Worm (Caenorhabditis elegans) whole organism, mixed stage, embryonic: ENCODE data around the gene ari-1.4.

Experiments used
- elt-3 ChIP-seq: fragments of 150-350 bp; optimal IDR thresholded peaks from 2 replicates; lab custom pipeline; 2014; ENCODE audit warnings: missing biosample characterization, missing genetic modification characterization
- lin-32 ChIP-seq: fragments of 200-800 bp; sonication (Bioruptor generic); optimal IDR thresholded peaks from 2 replicates; lab custom pipeline; 2018; ENCODE audit warnings: mild to moderate bottlenecking, missing genetic modification characterization, missing compliant biosample characterization
- mab-5 ChIP-seq: fragments of 150-350 bp; optimal IDR thresholded peaks from 2 replicates; lab custom pipeline; 2014; ENCODE audit warnings: missing biosample characterization, missing genetic modification characterization
- nhr-76 ChIP-seq: sonication (generic microtip); optimal IDR thresholded peaks from 2 replicates; lab custom pipeline; 2017; ENCODE audit warnings: missing biosample characterization, missing genetic modification characterization
- pha-4 ChIP-seq: fragments of 150-350 bp; optimal IDR thresholded peaks from 2 replicates; lab custom pipeline; 2018; ENCODE audit warnings: missing biosample characterization, missing genetic modification reagents, missing genetic modification characterization
- sem-2 ChIP-seq: fragments of 200-800 bp; sonication (Bioruptor generic); optimal IDR thresholded peaks from 2 replicates; lab custom pipeline; 2018; ENCODE audit warnings: mild to moderate bottlenecking, missing genetic modification characterization, missing compliant biosample characterization
- unc-39 ChIP-seq: fragments of 150-350 bp; optimal IDR thresholded peaks from 2 replicates; lab custom pipeline; 2014; ENCODE audit warnings: missing biosample characterization, missing genetic modification characterization

DNA sequence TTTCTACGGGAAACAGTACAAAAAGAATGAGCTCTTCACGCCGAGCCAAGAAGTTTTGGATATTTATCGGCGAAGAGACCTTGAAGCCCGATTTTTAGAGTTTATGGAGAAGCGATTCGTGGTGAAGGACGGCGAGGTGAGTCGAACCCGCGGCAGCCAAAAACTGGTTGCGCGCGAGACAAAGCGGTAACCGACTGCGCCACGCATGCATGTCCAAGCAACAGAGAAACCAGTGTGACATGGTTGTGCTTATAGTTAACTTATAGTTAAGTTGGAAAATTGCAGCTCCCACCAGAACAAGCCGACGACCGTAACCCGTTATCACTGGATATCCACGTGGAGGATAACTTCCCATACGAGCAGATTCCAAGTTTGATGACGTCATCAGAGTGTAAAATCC, 52.0 kb downstream of the ari-1.4 start:
- TF ChIP-seq unc-39 (tag; lab: Kevin White, UChicago) = no peak
- no peak for TF ChIP-seq pha-4 (tag; lab: Kevin White, UChicago)
- TF ChIP-seq mab-5 (tag; lab: Kevin White, UChicago) = no peak
- TF ChIP-seq elt-3 (tag; lab: Kevin White, UChicago) = no peak
- TF ChIP-seq nhr-76 (tag; lab: Kevin White, UChicago) = no peak
- no peak for TF ChIP-seq lin-32 (GFP tag; lab: Kevin White, UChicago)
- no peak for TF ChIP-seq sem-2 (GFP tag; lab: Kevin White, UChicago)
